Worm (Caenorhabditis elegans) whole organism, late embryonic: ENCODE measurements around the gene T05A7.11.
A peak's percentile ranks its signal among the peaks of the same experiment; 100 is the strongest.

Experiments used
- C38D4.7 ChIP-seq: fragments of 200-800 bp; sonication (Bioruptor generic); optimal IDR thresholded peaks from 2 replicates; lab custom pipeline; 2018; ENCODE audit warnings: mild to moderate bottlenecking, missing genetic modification characterization, moderate library complexity, missing compliant biosample characterization
- T23F11.4 ChIP-seq: fragments of 200-800 bp; sonication (Bioruptor generic); optimal IDR thresholded peaks from 2 replicates; lab custom pipeline; 2018; ENCODE audit warnings: mild to moderate bottlenecking, missing genetic modification characterization, missing compliant biosample characterization
- ceh-22 ChIP-seq: sonication (generic microtip); optimal IDR thresholded peaks from 2 replicates; lab custom pipeline; 2017; ENCODE audit warnings: missing biosample characterization, missing genetic modification characterization
- ceh-34 ChIP-seq: sonication (generic microtip); optimal IDR thresholded peaks from 2 replicates; lab custom pipeline; 2016; ENCODE audit warnings: mild to moderate bottlenecking, missing genetic modification characterization, missing compliant biosample characterization
- ceh-48 ChIP-seq: sonication (generic microtip); optimal IDR thresholded peaks from 2 replicates; lab custom pipeline; 2016; ENCODE audit warnings: missing genetic modification characterization, inconsistent platforms, missing compliant biosample characterization
- che-1 ChIP-seq: sonication (generic microtip); optimal IDR thresholded peaks from 2 replicates; lab custom pipeline; 2016; ENCODE audit warnings: mild to moderate bottlenecking, missing genetic modification characterization, missing compliant biosample characterization
- dmd-4 ChIP-seq: sonication (generic microtip); optimal IDR thresholded peaks from 2 replicates; lab custom pipeline; 2016; ENCODE audit warnings: borderline replicate concordance, missing genetic modification characterization, missing compliant biosample characterization
- dve-1 ChIP-seq: sonication (generic microtip); optimal IDR thresholded peaks from 2 replicates; lab custom pipeline; 2017; ENCODE audit warnings: antibody characterized with exemption, mild to moderate bottlenecking, missing genetic modification characterization, missing compliant biosample characterization
- elt-2 ChIP-seq: sonication (generic microtip); optimal IDR thresholded peaks from 2 replicates; lab custom pipeline; 2016; ENCODE audit warnings: missing genetic modification reagents, missing genetic modification characterization, missing compliant biosample characterization
- fax-1 ChIP-seq: sonication (generic microtip); optimal IDR thresholded peaks from 2 replicates; lab custom pipeline; 2016; ENCODE audit warnings: missing genotype, missing genetic modification characterization, missing compliant biosample characterization
- fkh-10 ChIP-seq: fragments of 150-350 bp; optimal IDR thresholded peaks from 2 replicates; lab custom pipeline; 2014; ENCODE audit warnings: missing biosample characterization, missing genetic modification reagents, missing genetic modification characterization
- fkh-6 ChIP-seq: sonication (generic microtip); optimal IDR thresholded peaks from 2 replicates; lab custom pipeline; 2016; ENCODE audit warnings: missing genetic modification characterization, missing compliant biosample characterization
- hlh-13 ChIP-seq: fragments of 200-800 bp; sonication (Bioruptor generic); optimal IDR thresholded peaks from 2 replicates; lab custom pipeline; 2018; ENCODE audit warnings: mild to moderate bottlenecking, missing genetic modification characterization, missing compliant biosample characterization
- hlh-15 ChIP-seq: sonication (generic microtip); optimal IDR thresholded peaks from 2 replicates; lab custom pipeline; 2016; ENCODE audit warnings: missing genetic modification characterization, missing compliant biosample characterization
- hlh-30 ChIP-seq: sonication (generic microtip); optimal IDR thresholded peaks from 2 replicates; lab custom pipeline; 2017; ENCODE audit warnings: antibody characterized with exemption, missing genetic modification characterization, missing compliant biosample characterization; ENCODE audit not compliant: insufficient read depth
- lim-6 ChIP-seq: sonication (generic microtip); optimal IDR thresholded peaks from 2 replicates; lab custom pipeline; 2016; ENCODE audit warnings: missing genetic modification characterization, missing compliant biosample characterization
- lin-11 ChIP-seq: fragments of 200-800 bp; sonication (Bioruptor generic); optimal IDR thresholded peaks from 2 replicates; lab custom pipeline; 2018; ENCODE audit warnings: mild to moderate bottlenecking, missing genetic modification characterization, missing compliant biosample characterization
- madf-2 ChIP-seq: sonication (generic microtip); optimal IDR thresholded peaks from 2 replicates; lab custom pipeline; 2017; ENCODE audit warnings: missing genetic modification characterization, missing compliant biosample characterization
- mec-3 ChIP-seq: sonication (generic microtip); optimal IDR thresholded peaks from 2 replicates; lab custom pipeline; 2016; ENCODE audit warnings: borderline replicate concordance, missing genetic modification characterization, missing compliant biosample characterization
- nfya-1 ChIP-seq: sonication (generic microtip); optimal IDR thresholded peaks from 2 replicates; lab custom pipeline; 2017; ENCODE audit warnings: missing genetic modification characterization, mild to moderate bottlenecking, missing compliant biosample characterization, antibody characterized with exemption, moderate library complexity
- nhr-11 ChIP-seq: fragments of 150-350 bp; optimal IDR thresholded peaks from 2 replicates; lab custom pipeline; 2014; ENCODE audit warnings: missing biosample characterization, missing genetic modification characterization
- nhr-232 ChIP-seq: sonication (generic microtip); optimal IDR thresholded peaks from 2 replicates; lab custom pipeline; 2016; ENCODE audit warnings: missing genetic modification characterization, missing compliant biosample characterization
- npax-4 ChIP-seq: sonication (generic microtip); optimal IDR thresholded peaks from 2 replicates; lab custom pipeline; 2016; ENCODE audit warnings: missing genetic modification characterization, missing compliant biosample characterization
- odd-2 ChIP-seq: sonication (generic microtip); optimal IDR thresholded peaks from 2 replicates; lab custom pipeline; 2017; ENCODE audit warnings: antibody characterized with exemption, mild to moderate bottlenecking, missing genetic modification characterization, missing compliant biosample characterization
- pag-3 ChIP-seq: sonication (generic microtip); optimal IDR thresholded peaks from 2 replicates; lab custom pipeline; 2016; ENCODE audit warnings: missing compliant biosample characterization, missing genetic modification characterization, borderline replicate concordance
- pha-2 ChIP-seq: sonication (generic microtip); optimal IDR thresholded peaks from 2 replicates; lab custom pipeline; 2017; ENCODE audit warnings: mild to moderate bottlenecking, missing genetic modification characterization, missing compliant biosample characterization
- pqm-1 ChIP-seq: sonication (generic microtip); optimal IDR thresholded peaks from 2 replicates; lab custom pipeline; 2016; ENCODE audit warnings: missing genetic modification characterization, missing compliant biosample characterization
- ref-2 ChIP-seq: sonication (generic microtip); optimal IDR thresholded peaks from 2 replicates; lab custom pipeline; 2016; ENCODE audit warnings: missing genetic modification characterization, missing compliant biosample characterization
- sox-2 ChIP-seq: fragments of 200-800 bp; sonication (Bioruptor generic); IDR thresholded peaks from 2 replicates; pipeline ENCODE4 v1.3.6; 2022; ENCODE audit warnings: missing genetic modification reagents, missing genetic modification characterization, missing compliant biosample characterization
- sox-4 ChIP-seq: sonication (generic microtip); optimal IDR thresholded peaks from 2 replicates; lab custom pipeline; 2017; ENCODE audit warnings: mild to moderate bottlenecking, missing genetic modification characterization, inconsistent platforms, missing compliant biosample characterization
- tbx-2 ChIP-seq: sonication (generic microtip); optimal IDR thresholded peaks from 2 replicates; lab custom pipeline; 2016; ENCODE audit warnings: missing genetic modification characterization, missing compliant biosample characterization
- ttx-3 ChIP-seq: sonication (generic microtip); optimal IDR thresholded peaks from 2 replicates; lab custom pipeline; 2016; ENCODE audit warnings: missing genetic modification reagents, missing genetic modification characterization, missing compliant biosample characterization
- unc-3 ChIP-seq, 2 experiments: fragments of 200-800 bp in 1 of 2; sonication (Bioruptor generic) in 1 of 2; sonication (generic microtip) in 1 of 2; conservative IDR thresholded peaks in 1 of 2; optimal IDR thresholded peaks in 1 of 2; 2 replicates each; pipeline versions ENCODE4 v1.3.6 to Lab custom; 2016 to 2022; ENCODE audit warnings: missing compliant biosample characterization in 2 of 2, missing genetic modification characterization in 2 of 2, missing genetic modification reagents in 1 of 2
- unc-55 ChIP-seq: sonication (generic microtip); optimal IDR thresholded peaks from 2 replicates; lab custom pipeline; 2017; ENCODE audit warnings: missing biosample characterization, missing genetic modification reagents, missing genetic modification characterization
- zip-5 ChIP-seq: sonication (generic microtip); optimal IDR thresholded peaks from 2 replicates; lab custom pipeline; 2016; ENCODE audit warnings: missing genetic modification characterization, missing compliant biosample characterization
- ztf-16 ChIP-seq: sonication (generic microtip); optimal IDR thresholded peaks from 2 replicates; lab custom pipeline; 2017; ENCODE audit warnings: missing genetic modification characterization, missing compliant biosample characterization

Gene T05A7.11

DNA sequence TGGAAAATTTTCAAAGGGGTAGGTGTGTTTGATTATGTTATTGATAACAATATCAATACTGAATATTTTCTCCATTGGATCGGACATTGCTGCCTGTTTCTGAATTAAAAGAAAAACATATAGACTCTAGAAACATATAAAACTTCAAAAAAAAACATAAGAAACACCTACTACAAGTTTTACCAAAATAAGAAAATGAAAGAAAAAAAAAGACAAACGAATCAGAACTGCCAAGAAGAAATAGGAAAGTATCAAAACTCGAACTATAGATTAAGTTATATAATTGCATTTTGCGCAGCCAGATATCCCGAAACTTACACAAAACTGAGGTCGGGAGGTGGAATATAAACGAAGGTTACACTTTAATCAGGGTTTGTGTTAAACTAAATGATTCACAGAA, at the start of gene T05A7.11:
TSS of gene T05A7.11 (minus strand) at position 101 of the 400 bp plus-strand sequence.
- TF ChIP-seq ceh-34 (tag; lab: Kevin White, UChicago) (no peak), ref-2 (no peak), elt-2 (no peak), fax-1 (tag; lab: Kevin White, UChicago) (no peak)
- TF ChIP-seq, all 69 proteins: peak for 0

DNA sequence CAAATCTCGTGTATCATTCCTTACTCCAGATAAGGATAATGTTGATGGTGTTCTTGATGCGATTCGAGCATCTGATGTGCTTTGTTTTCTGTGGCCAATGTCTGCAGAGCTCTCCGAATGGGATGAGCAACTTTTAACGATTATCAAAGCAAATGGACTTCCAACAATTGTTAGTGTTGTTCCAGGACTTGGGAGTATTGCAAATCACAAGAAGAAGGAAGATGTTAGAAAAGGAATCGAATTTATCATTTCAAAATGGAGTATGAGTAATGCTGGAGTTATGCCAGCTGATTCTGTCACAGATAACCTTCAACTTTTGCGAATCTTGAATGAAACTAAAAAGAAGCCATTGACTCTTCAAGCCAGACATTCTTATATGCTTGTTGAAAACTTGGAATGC, 45.6 kb upstream of the T05A7.11 start:
- TF ChIP-seq fkh-10 (GFP tag; lab: Kevin White, UChicago) (no peak), sox-4 (tag; lab: Kevin White, UChicago) (no peak), nhr-232 (tag; lab: Kevin White, UChicago) (no peak), elt-2 (no peak), mec-3 (no peak), nhr-11 (tag; lab: Kevin White, UChicago) (no peak), dmd-4 (tag; lab: Kevin White, UChicago) (no peak), C38D4.7 (no peak), fkh-6 (tag; lab: Kevin White, UChicago) (no peak), hlh-13 (GFP tag; lab: Kevin White, UChicago) (no peak), pqm-1 (tag; lab: Kevin White, UChicago) (no peak), madf-2 (tag; lab: Kevin White, UChicago) (no peak), ceh-22 (tag; lab: Kevin White, UChicago) (no peak), ttx-3 (tag; lab: Kevin White, UChicago) (no peak), odd-2 (tag; lab: Kevin White, UChicago) (no peak), dve-1 (tag; lab: Kevin White, UChicago) (no peak), ztf-16 (tag; lab: Kevin White, UChicago) (no peak), pha-2 (tag; lab: Kevin White, UChicago) (no peak), sox-2 (GFP tag; lab: Robert Waterston, UW) (no peak)

DNA sequence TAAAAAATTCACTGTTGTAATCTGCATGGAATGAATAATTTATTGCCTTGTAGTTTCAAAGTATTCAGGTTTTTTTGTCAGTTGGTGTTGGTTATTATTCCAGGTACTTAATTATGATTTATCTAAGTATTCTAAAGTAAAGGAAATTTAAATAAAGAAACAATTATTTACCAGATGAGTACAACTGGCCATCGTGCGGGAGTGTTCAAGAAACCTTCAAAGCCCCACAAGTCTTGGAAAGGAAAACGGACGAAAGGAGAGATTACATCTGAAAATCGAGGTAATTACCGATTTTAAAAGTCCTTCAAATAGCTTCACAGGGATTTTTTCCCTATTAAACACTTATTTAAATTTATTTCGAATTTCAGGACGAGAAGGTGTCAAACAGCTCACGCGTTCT, 44.9 kb upstream of the T05A7.11 start, which contains the start of gene tag-151:
TSS of gene tag-151 (plus strand) at position 158 of the 400 bp plus-strand sequence.
- TF ChIP-seq pag-3 (tag; lab: Kevin White, UChicago) (no peak), unc-3 (GFP tag; conservative IDR thresholded peaks at IDR 0.05; lab: Robert Waterston, UW) (no peak), unc-3 (tag; optimal IDR thresholded peaks at IDR 0.05; lab: Kevin White, UChicago) (no peak), unc-55 (no peak), ceh-48 (tag; lab: Kevin White, UChicago) (no peak), che-1 (tag; lab: Kevin White, UChicago) (no peak), pha-2 (tag; lab: Kevin White, UChicago) (no peak), zip-5 (tag; lab: Kevin White, UChicago) (no peak), fax-1 (tag; lab: Kevin White, UChicago) (no peak)

DNA sequence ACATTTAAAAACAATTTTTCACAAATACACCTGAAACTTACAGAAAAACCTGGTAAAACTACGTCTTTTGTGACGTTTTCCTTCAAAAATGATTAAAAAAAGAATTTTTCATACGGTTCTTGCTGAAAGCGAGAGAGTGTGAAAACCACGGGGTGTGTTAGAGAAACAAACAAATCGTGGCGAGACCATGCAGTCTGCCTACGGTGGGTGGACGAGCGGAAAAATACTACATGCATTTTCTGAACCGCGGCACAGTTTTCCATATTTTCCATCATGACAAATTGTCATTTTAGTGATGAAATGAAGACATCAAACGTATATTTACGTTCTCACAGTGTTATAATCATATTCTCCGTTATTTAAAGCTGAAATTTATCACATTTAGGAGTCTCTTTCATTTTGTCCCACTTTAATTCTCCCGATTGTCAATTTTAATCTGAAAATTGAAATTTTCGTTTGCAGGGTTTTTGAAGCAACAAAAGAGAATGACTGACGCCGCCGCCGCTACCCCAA, 41.2 kb upstream of the T05A7.11 start, which contains the start of the genes F10G7.9 and tsn-1:
TSS of gene F10G7.9 (minus strand) at position 127 of the 513 bp plus-strand sequence.
TSS of gene tsn-1 (plus strand) at position 463 of the 513 bp plus-strand sequence.
- peak; percentile 56 for TF ChIP-seq nfya-1 (tag; lab: Kevin White, UChicago)
- no peak for TF ChIP-seq tbx-2 (tag; lab: Kevin White, UChicago)
- TF ChIP-seq hlh-30 (tag; lab: Kevin White, UChicago) = peak; percentile 41

DNA sequence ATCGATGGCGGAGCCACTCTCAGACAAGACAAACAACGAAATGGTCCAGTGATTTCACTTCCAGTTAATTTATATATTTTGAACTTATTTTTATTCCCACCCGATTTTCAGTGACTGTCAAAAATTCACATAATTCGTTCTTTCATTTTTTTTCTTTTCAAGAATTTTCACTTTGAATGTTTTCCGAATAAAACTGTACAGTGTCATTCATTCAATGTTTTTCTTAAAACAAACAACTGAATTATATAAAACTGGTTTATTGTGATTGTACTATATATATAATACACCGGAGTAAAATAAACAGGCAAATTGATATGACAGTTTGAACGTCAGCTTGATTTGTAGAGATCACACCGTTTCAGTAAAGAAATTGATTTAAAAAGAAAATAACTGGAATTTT, 37.8 kb upstream of the T05A7.11 start:
- TF ChIP-seq lin-11 (tag; lab: Kevin White, UChicago) = no peak
- no peak for TF ChIP-seq npax-4 (tag; lab: Kevin White, UChicago)
- no peak for TF ChIP-seq sox-2 (GFP tag; lab: Robert Waterston, UW)
- TF ChIP-seq T23F11.4 (GFP tag; lab: Kevin White, UChicago) = no peak
- TF ChIP-seq fax-1 (tag; lab: Kevin White, UChicago) = no peak
- no peak for TF ChIP-seq hlh-15
- no peak for TF ChIP-seq ztf-16 (tag; lab: Kevin White, UChicago)
- no peak for TF ChIP-seq ceh-22 (tag; lab: Kevin White, UChicago)
- TF ChIP-seq lim-6 (tag; lab: Kevin White, UChicago) = no peak
- TF ChIP-seq fkh-6 (tag; lab: Kevin White, UChicago) = no peak
- TF ChIP-seq C38D4.7 = no peak
- no peak for TF ChIP-seq elt-2
- TF ChIP-seq madf-2 (tag; lab: Kevin White, UChicago) = no peak
- TF ChIP-seq, all 69 proteins: peak for 0
